Worm (Caenorhabditis elegans) whole organism, L2 larva: ENCODE measurements around the gene hpo-31.

Experiments used
- C34F6.9 ChIP-seq: fragments of 150-350 bp; optimal IDR thresholded peaks from 2 replicates; lab custom pipeline; 2014; ENCODE audit warnings: missing biosample characterization, missing genetic modification characterization
- F13H6.1 ChIP-seq: sonication (generic microtip); optimal IDR thresholded peaks from 2 replicates; lab custom pipeline; 2016; ENCODE audit warnings: missing genetic modification characterization, missing compliant biosample characterization
- R02D3.7 ChIP-seq: fragments of 150-350 bp; optimal IDR thresholded peaks from 2 replicates; lab custom pipeline; 2014; ENCODE audit warnings: missing biosample characterization, missing genetic modification characterization
- Y55F3AM.14 ChIP-seq: fragments of 200-800 bp; sonication (Bioruptor generic); optimal IDR thresholded peaks from 2 replicates; lab custom pipeline; 2018; ENCODE audit warnings: mild to moderate bottlenecking, missing genetic modification characterization, missing compliant biosample characterization
- ZK546.5 ChIP-seq: sonication (generic microtip); optimal IDR thresholded peaks from 2 replicates; lab custom pipeline; 2017; ENCODE audit warnings: missing biosample characterization, missing genetic modification characterization
- alr-1 ChIP-seq: fragments of 150-350 bp; optimal IDR thresholded peaks from 2 replicates; lab custom pipeline; 2014; ENCODE audit warnings: missing biosample characterization, missing genetic modification characterization
- aly-2 ChIP-seq: fragments of 150-350 bp; optimal IDR thresholded peaks from 2 replicates; lab custom pipeline; 2014; ENCODE audit warnings: missing biosample characterization, missing genetic modification characterization
- ama-1 ChIP-seq: fragments of 150-350 bp; optimal IDR thresholded peaks from 2 replicates; lab custom pipeline; 2018; ENCODE audit warnings: inconsistent platforms
- blmp-1 ChIP-seq: sonication (generic microtip); optimal IDR thresholded peaks from 2 replicates; lab custom pipeline; 2017; ENCODE audit warnings: missing genetic modification characterization, mild to moderate bottlenecking, missing compliant biosample characterization, antibody characterized with exemption, moderate library complexity; ENCODE audit not compliant: insufficient read depth
- ceh-16 ChIP-seq: fragments of 150-350 bp; optimal IDR thresholded peaks from 2 replicates; lab custom pipeline; 2014; ENCODE audit warnings: missing biosample characterization, missing genetic modification characterization
- ceh-82 ChIP-seq: fragments of 150-350 bp; optimal IDR thresholded peaks from 2 replicates; lab custom pipeline; 2014; ENCODE audit warnings: missing biosample characterization, missing genetic modification characterization
- dmd-4 ChIP-seq: sonication (generic microtip); optimal IDR thresholded peaks from 2 replicates; lab custom pipeline; 2017; ENCODE audit warnings: missing biosample characterization, missing genetic modification characterization
- egl-27 ChIP-seq: sonication (generic microtip); optimal IDR thresholded peaks from 3 replicates; lab custom pipeline; 2017; ENCODE audit warnings: missing biosample characterization, missing genetic modification reagents, missing genetic modification characterization
- elt-1 ChIP-seq: fragments of 150-350 bp; optimal IDR thresholded peaks from 2 replicates; lab custom pipeline; 2014; ENCODE audit warnings: missing biosample characterization, missing genetic modification characterization
- elt-3 ChIP-seq: sonication (generic microtip); optimal IDR thresholded peaks from 2 replicates; lab custom pipeline; 2017; ENCODE audit warnings: missing biosample characterization, missing genetic modification characterization
- gmeb-1 ChIP-seq: fragments of 150-350 bp; optimal IDR thresholded peaks from 2 replicates; lab custom pipeline; 2014; ENCODE audit warnings: missing biosample characterization, missing genetic modification characterization
- mab-5 ChIP-seq: fragments of 150-350 bp; optimal IDR thresholded peaks from 2 replicates; lab custom pipeline; 2014; ENCODE audit warnings: missing biosample characterization, missing genetic modification characterization
- mbf-1 ChIP-seq: sonication (generic microtip); optimal IDR thresholded peaks from 2 replicates; lab custom pipeline; 2017; ENCODE audit warnings: missing biosample characterization, missing genetic modification characterization
- mdl-1 ChIP-seq, 2 experiments: fragments of 150-350 bp in 1 of 2; sonication (generic microtip) in 1 of 2; optimal IDR thresholded peaks; 2 replicates each; lab custom pipeline; 2017; ENCODE audit warnings: missing biosample characterization in 2 of 2, missing genetic modification characterization in 2 of 2
- nhr-10 ChIP-seq: sonication (generic microtip); optimal IDR thresholded peaks from 2 replicates; lab custom pipeline; 2017; ENCODE audit warnings: missing biosample characterization, missing genetic modification characterization
- nhr-11 ChIP-seq: fragments of 150-350 bp; optimal IDR thresholded peaks from 2 replicates; lab custom pipeline; 2014; ENCODE audit warnings: missing biosample characterization, missing genetic modification characterization
- nhr-12 ChIP-seq: fragments of 150-350 bp; optimal IDR thresholded peaks from 2 replicates; lab custom pipeline; 2014; ENCODE audit warnings: missing biosample characterization, missing genetic modification characterization
- nhr-21 ChIP-seq: fragments of 150-350 bp; optimal IDR thresholded peaks from 2 replicates; lab custom pipeline; 2014; ENCODE audit warnings: missing biosample characterization, missing genetic modification characterization
- nhr-23 ChIP-seq: fragments of 150-350 bp; optimal IDR thresholded peaks from 2 replicates; lab custom pipeline; 2014; ENCODE audit warnings: missing biosample characterization, missing genetic modification reagents, missing genetic modification characterization
- nhr-237 ChIP-seq: fragments of 150-350 bp; optimal IDR thresholded peaks from 2 replicates; lab custom pipeline; 2014; ENCODE audit warnings: missing biosample characterization, missing genetic modification characterization
- nhr-25 ChIP-seq: fragments of 150-350 bp; sonication (generic microtip); optimal IDR thresholded peaks from 3 replicates; lab custom pipeline; 2014; ENCODE audit warnings: missing biosample characterization, missing genetic modification characterization
- nhr-6 ChIP-seq: fragments of 150-350 bp; optimal IDR thresholded peaks from 2 replicates; lab custom pipeline; 2014; ENCODE audit warnings: missing biosample characterization, missing genetic modification characterization
- nhr-77 ChIP-seq: fragments of 150-350 bp; optimal IDR thresholded peaks from 2 replicates; lab custom pipeline; 2014; ENCODE audit warnings: missing biosample characterization, missing genetic modification characterization
- peb-1 ChIP-seq: fragments of 150-350 bp; optimal IDR thresholded peaks from 2 replicates; lab custom pipeline; 2014; ENCODE audit warnings: missing biosample characterization, missing genetic modification characterization
- skn-1 ChIP-seq: sonication (generic microtip); optimal IDR thresholded peaks from 2 replicates; lab custom pipeline; 2017; ENCODE audit warnings: missing biosample characterization, missing genetic modification characterization
- sma-3 ChIP-seq: sonication (generic microtip); optimal IDR thresholded peaks from 2 replicates; lab custom pipeline; 2016; ENCODE audit warnings: missing genetic modification reagents, missing genetic modification characterization, missing compliant biosample characterization
- snpc-4 ChIP-seq: fragments of 150-350 bp; optimal IDR thresholded peaks from 2 replicates; lab custom pipeline; 2014; ENCODE audit warnings: missing biosample characterization, missing genetic modification characterization
- unc-55 ChIP-seq: fragments of 150-350 bp; sonication (generic microtip); optimal IDR thresholded peaks from 3 replicates; lab custom pipeline; 2014; ENCODE audit warnings: missing biosample characterization, missing genetic modification reagents, missing genetic modification characterization
- unc-62 ChIP-seq: fragments of 150-350 bp; optimal IDR thresholded peaks from 2 replicates; lab custom pipeline; 2014; ENCODE audit warnings: missing biosample characterization, missing genetic modification reagents, missing genetic modification characterization
- zag-1 ChIP-seq: fragments of 150-350 bp; optimal IDR thresholded peaks from 2 replicates; lab custom pipeline; 2014; ENCODE audit warnings: missing biosample characterization, missing genetic modification characterization
- ztf-1 ChIP-seq: fragments of 200-800 bp; sonication (Bioruptor generic); conservative IDR thresholded peaks from 2 replicates; pipeline ENCODE4 v1.3.6; 2022; ENCODE audit warnings: missing genetic modification characterization, missing compliant biosample characterization
- ztf-11 ChIP-seq: sonication (generic microtip); optimal IDR thresholded peaks from 2 replicates; lab custom pipeline; 2017; ENCODE audit warnings: missing biosample characterization, missing genetic modification characterization

The hpo-31 gene

DNA sequence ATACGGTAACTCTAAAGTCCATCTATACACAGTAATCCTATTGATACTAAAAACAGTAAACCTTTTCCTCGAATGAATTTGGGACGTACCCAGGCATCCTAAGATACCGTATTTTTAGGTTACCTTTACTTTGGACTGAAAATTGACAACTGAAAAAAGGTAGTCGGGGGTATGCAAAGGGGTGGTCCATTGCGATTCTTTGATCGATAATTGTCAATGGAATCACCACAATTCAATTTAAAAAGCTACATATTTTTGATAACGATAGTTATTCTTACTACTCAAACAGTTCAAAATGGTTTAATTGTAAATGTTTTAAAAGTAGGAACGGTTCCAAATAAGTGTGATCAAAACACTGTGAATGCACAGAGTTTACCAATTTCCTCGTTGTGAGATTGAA, 11.1 kb downstream of the hpo-31 start, which contains the start of gene srx-129:
TSS of gene srx-129 (plus strand) at position 301 of the 400 bp plus-strand sequence.
- no peak for TF ChIP-seq mbf-1
- TF ChIP-seq ZK546.5: no peak
- TF ChIP-seq gmeb-1 (tag; lab: Kevin White, UChicago): no peak
- TF ChIP-seq nhr-21 (tag; lab: Kevin White, UChicago): no peak
- no peak for TF ChIP-seq snpc-4 (tag; lab: Kevin White, UChicago)
- TF ChIP-seq blmp-1 (tag; lab: Kevin White, UChicago): no peak
- TF ChIP-seq, all 48 proteins: peak for 0

ce11 chrV:13837173-13837572, 14.3 kb downstream of the hpo-31 start, which contains the start of gene srx-128:
Gene srx-128, plus strand, starts transcription at chrV:13837473.
- TF ChIP-seq snpc-4 (tag; lab: Kevin White, UChicago) (no peak), R02D3.7 (no peak), dmd-4 (tag; lab: Kevin White, UChicago) (no peak), nhr-25 (tag; lab: Kevin White, UChicago) (no peak), skn-1 (tag; lab: Kevin White, UChicago) (no peak), nhr-237 (tag; lab: Kevin White, UChicago) (no peak), C34F6.9 (tag; lab: Kevin White, UChicago) (no peak)

DNA sequence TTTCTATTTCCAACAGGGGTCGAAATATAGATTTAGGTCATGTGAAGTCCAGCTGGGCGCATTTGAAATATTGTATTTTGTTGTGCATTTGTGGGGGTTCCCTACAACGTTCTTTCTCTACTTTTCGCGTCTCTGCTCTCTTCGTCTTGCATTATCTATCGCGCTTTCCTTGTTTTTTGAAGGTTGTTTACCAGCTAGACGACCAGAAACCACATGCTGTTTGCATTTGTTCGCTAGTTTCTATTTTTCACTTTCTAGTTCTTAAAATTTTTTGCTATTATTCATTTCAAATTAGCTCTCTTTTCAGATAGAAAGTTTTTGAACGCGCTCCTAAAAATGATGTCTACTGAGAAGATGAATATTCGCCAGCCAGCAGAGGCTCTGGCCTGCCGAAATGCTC, 16.6 kb downstream of the hpo-31 start, which contains the start of gene F55B12.10:
TSS of gene F55B12.10 (plus strand) at position 301 of the 400 bp plus-strand sequence.
- TF ChIP-seq unc-62 (GFP tag; lab: Kevin White, UChicago) (no peak), elt-1 (no peak), nhr-21 (tag; lab: Kevin White, UChicago) (no peak), nhr-77 (tag; lab: Kevin White, UChicago) (no peak), mdl-1 (tag; optimal IDR thresholded peaks at IDR 0.05; lab: Kevin White, UChicago) (no peak), aly-2 (tag; lab: Kevin White, UChicago) (no peak), ztf-1 (GFP tag; lab: Robert Waterston, UW) (no peak), snpc-4 (tag; lab: Kevin White, UChicago) (no peak)

ce11 chrV:13840909-13841308, 18.1 kb downstream of the hpo-31 start, which contains the start of gene srx-17:
Gene srx-17, plus strand, starts transcription at chrV:13841209.
- TF ChIP-seq ceh-82 (tag; lab: Kevin White, UChicago) (no peak), zag-1 (no peak), ama-1 (no peak), nhr-77 (tag; lab: Kevin White, UChicago) (no peak), nhr-10 (tag; lab: Kevin White, UChicago) (no peak), egl-27 (tag; lab: Kevin White, UChicago) (no peak), ztf-11 (tag; lab: Kevin White, UChicago) (no peak), mab-5 (tag; lab: Kevin White, UChicago) (no peak), Y55F3AM.14 (no peak), alr-1 (tag; lab: Kevin White, UChicago) (no peak), aly-2 (tag; lab: Kevin White, UChicago) (no peak), elt-1 (no peak), elt-3 (tag; lab: Kevin White, UChicago) (no peak), R02D3.7 (no peak), mdl-1 (tag; optimal IDR thresholded peaks at IDR 0.05; lab: Kevin White, UChicago) (no peak), snpc-4 (tag; lab: Kevin White, UChicago) (no peak), nhr-25 (tag; lab: Kevin White, UChicago) (no peak)

DNA sequence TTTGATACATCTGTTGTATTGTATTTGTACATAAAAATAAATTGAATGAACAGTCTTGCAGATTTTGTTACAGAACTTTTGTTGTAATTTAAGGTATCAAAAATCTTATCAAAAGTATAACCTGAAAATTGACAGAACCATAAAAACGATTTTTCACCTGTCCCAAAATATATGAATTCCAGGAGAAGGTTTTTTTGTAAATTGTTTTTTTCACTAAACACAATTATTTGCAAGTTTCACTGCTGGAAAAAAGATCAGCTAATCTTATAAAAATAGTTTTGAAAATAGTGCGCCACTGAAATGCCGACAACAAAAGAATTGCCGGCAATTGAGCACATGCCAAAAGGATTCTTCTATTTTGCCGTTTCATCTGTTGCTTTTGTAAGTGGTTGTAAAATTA, 20.3 kb downstream of the hpo-31 start, which contains the start of gene srx-130:
TSS of gene srx-130 (plus strand) at position 301 of the 400 bp plus-strand sequence.
- no peak for TF ChIP-seq unc-55 (GFP tag; lab: Kevin White, UChicago)
- TF ChIP-seq nhr-10 (tag; lab: Kevin White, UChicago): no peak
- no peak for TF ChIP-seq nhr-6 (tag; lab: Kevin White, UChicago)
- TF ChIP-seq F13H6.1: no peak
- TF ChIP-seq sma-3 (GFP tag; lab: Kevin White, UChicago): no peak
- no peak for TF ChIP-seq peb-1 (tag; lab: Kevin White, UChicago)
- no peak for TF ChIP-seq nhr-23 (tag; lab: Kevin White, UChicago)
- TF ChIP-seq ZK546.5: no peak
- TF ChIP-seq nhr-11 (tag; lab: Kevin White, UChicago): no peak
- TF ChIP-seq nhr-12: no peak
- TF ChIP-seq ztf-1 (GFP tag; lab: Robert Waterston, UW): no peak
- no peak for TF ChIP-seq ceh-82 (tag; lab: Kevin White, UChicago)
- no peak for TF ChIP-seq mdl-1 (tag; optimal IDR thresholded peaks at IDR 0.05; lab: Kevin White, UChicago)
- no peak for TF ChIP-seq ztf-11 (tag; lab: Kevin White, UChicago)
- no peak for TF ChIP-seq nhr-21 (tag; lab: Kevin White, UChicago)
- TF ChIP-seq nhr-25 (tag; lab: Kevin White, UChicago): no peak
- TF ChIP-seq zag-1: no peak
- TF ChIP-seq unc-62 (GFP tag; lab: Kevin White, UChicago): no peak
- TF ChIP-seq ceh-16 (tag; lab: Kevin White, UChicago): no peak
- no peak for TF ChIP-seq snpc-4 (tag; lab: Kevin White, UChicago)
